Worm (Caenorhabditis elegans): ENCODE results near the gene mccc-2.
A peak's percentile ranks its signal among the peaks of the same experiment; 100 is the strongest.

mccc-2 gene

DNA sequence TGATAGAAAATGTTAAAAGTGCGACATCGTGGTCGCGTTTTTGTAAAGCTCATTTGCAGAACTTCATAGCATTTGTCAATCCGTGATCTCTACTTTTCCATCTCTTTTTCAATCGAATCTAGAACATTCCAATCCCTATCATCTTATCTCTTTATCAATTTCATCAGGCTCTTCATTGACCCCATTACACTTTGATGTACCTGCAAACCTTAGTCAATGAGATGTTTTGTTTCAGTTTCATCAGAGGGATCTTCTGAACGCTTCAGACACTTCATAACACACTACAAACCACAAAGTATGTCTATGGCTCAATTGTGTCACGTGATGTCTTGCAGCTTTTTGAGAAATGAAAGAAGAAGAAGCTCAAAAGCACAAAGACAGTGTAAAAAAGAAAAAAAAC, 6.1 kb downstream of the mccc-2 start:
- TF ChIP-seq nhr-76 (tag; optimal IDR thresholded peaks at IDR 0.05) (no peak), dpl-1 (GFP tag; optimal IDR thresholded peaks at IDR 0.05) (no peak), mdl-1 (tag; optimal IDR thresholded peaks at IDR 0.05) (no peak), daf-16 (GFP tag; optimal IDR thresholded peaks at IDR 0.05) (peak in 1 of 2 experiments; percentile 75), daf-16 (tag; optimal IDR thresholded peaks at IDR 0.05) (no peak), unc-62 (GFP tag; optimal IDR thresholded peaks at IDR 0.05 in 1 of 2) (peak in 1 of 2 experiments; percentile 84), unc-62 (tag; optimal IDR thresholded peaks at IDR 0.05) (no peak), dve-1 (tag; optimal IDR thresholded peaks at IDR 0.05; ENCODE audit: insufficient read depth) (no peak), ztf-7 (tag; optimal IDR thresholded peaks at IDR 0.05) (no peak), nhr-28 (tag; optimal IDR thresholded peaks at IDR 0.05) (peak; percentile 59), aha-1 (tag) (peak; percentile 69), pqm-1 (tag; optimal IDR thresholded peaks at IDR 0.05) (no peak), set-16 (GFP tag; IDR thresholded peaks at IDR 0.05) (no peak), egl-43 (GFP tag; IDR thresholded peaks at IDR 0.05) (no peak), lin-1 (GFP tag; IDR thresholded peaks at IDR 0.05) (no peak), hlh-30 (tag; optimal IDR thresholded peaks at IDR 0.05; ENCODE audit: insufficient read depth) (peak; percentile 16), lin-29 (GFP tag; IDR thresholded peaks at IDR 0.05) (no peak), unc-130 (GFP tag; optimal IDR thresholded peaks at IDR 0.05) (no peak), hlh-11 (tag; optimal IDR thresholded peaks at IDR 0.05) (peak; percentile 52)

DNA sequence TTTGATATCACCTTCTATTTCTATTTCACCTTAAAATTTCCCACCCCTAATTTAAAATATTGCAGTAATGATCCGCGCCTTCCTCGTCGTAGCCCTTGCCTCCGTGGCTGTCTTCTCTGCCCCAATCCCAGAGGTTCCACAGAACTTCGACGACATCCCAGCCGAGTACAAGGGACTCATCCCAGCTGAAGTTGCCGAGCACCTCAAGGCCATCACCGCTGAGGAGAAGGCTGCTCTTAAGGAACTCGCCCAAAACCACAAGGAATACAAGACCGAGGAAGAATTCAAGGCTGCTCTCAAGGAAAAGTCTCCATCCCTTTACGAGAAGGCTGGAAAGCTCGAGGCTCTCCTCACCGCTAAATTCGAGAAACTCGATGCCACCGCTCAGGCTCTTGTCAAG, 7.4 kb downstream of the mccc-2 start, which contains the start of gene far-2:
Gene far-2, plus strand, starts transcription at position 66 of the 400 bp plus-strand sequence.
- TF ChIP-seq mes-2 (tag; optimal IDR thresholded peaks at IDR 0.05; ENCODE audit: poor library complexity, severe bottlenecking) = no peak
- no peak for TF ChIP-seq vab-7 (GFP tag; IDR thresholded peaks at IDR 0.05)
- TF ChIP-seq spr-1 (tag; optimal IDR thresholded peaks at IDR 0.05) = no peak
- peak; percentile 75 for TF ChIP-seq set-16 (GFP tag; IDR thresholded peaks at IDR 0.05)
- no peak for TF ChIP-seq daf-12 (tag; optimal IDR thresholded peaks at IDR 0.05)
- no peak for TF ChIP-seq ama-1 (optimal IDR thresholded peaks at IDR 0.05)
- no peak for TF ChIP-seq ZK337.2 (GFP tag; IDR thresholded peaks at IDR 0.05)
- peak in 1 of 2 experiments; percentile 16 for TF ChIP-seq unc-62 (GFP tag; optimal IDR thresholded peaks at IDR 0.05 in 1 of 2)
- no peak for TF ChIP-seq unc-62 (tag; optimal IDR thresholded peaks at IDR 0.05)

DNA sequence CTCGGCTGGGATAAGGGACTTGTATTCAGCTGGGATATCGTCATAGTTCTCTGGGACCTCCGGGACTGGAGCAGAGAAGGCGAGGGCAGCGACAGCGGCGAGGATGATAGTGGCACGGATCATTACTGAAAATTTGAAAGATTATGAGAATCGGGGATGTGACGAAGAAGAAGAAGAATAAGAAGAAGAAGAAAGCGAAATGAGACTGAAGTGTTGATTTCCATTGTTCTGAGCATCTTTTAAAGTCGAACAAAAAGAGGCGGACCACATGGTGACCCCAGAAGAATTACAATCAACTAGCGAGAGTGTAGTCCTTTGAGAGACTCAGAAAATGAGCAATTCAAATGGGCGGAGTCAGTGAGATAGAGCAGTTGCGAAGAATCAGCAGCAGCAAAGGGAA, 8.1 kb downstream of the mccc-2 start, which contains the start of gene far-1:
Gene far-1, minus strand, starts transcription at position 125 of the 400 bp plus-strand sequence.
- TF ChIP-seq unc-62 (GFP tag; optimal IDR thresholded peaks at IDR 0.05 in 1 of 2) (peak in 1 of 2 experiments; percentile 48), unc-62 (tag; optimal IDR thresholded peaks at IDR 0.05) (no peak), D1046.2 (GFP tag; IDR thresholded peaks at IDR 0.05) (no peak), nhr-42 (GFP tag; IDR thresholded peaks at IDR 0.05) (no peak), nhr-237 (tag; optimal IDR thresholded peaks at IDR 0.05) (no peak), tra-1 (GFP tag; IDR thresholded peaks at IDR 0.05) (no peak)

DNA sequence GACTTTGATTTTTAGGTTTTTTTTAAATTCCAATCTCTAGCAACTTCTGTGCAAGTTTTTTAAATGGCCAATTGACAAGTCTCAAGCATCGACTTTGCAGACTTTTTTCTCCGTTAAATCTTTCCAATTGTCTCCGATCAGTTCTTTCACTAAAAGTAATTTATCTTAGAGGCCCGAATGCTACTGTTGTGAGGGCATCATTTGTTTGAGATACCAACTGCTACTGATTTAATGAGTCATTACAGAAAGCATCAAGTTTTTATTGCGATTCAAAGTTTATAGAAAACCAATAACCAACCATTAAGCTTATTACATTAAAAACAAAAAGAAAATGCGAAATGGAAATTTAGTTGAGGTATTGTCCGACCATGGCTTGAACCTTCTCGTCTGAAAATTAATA, 9.0 kb downstream of the mccc-2 start:
- TF ChIP-seq arid-1 (GFP tag; conservative IDR thresholded peaks at IDR 0.05) (no peak), aha-1 (tag) (peak; percentile 22)

DNA sequence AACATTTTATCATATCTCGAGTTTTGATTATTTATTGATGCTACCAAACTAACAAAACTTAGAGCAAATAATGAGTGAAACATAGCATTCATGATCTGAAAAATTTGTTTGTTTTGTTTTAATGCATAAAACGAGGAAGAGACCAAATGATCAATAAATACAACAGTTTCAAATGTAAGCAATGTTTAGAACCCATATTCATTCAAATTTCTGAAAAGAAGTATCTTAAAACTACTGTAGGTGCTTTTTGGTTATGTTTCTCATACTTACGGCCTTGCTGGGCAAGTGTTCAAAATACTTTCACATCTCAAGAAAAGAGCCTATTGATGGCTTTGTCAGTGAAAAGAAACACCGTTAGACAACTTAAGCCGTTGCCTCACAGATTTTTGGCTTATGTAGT, 11.5 kb downstream of the mccc-2 start, which contains the start of gene F02A9.1:
Gene F02A9.1, minus strand, starts transcription at position 101 of the 400 bp plus-strand sequence.
- TF ChIP-seq tag-97 (GFP tag; IDR thresholded peaks at IDR 0.05) (no peak), mes-2 (tag; optimal IDR thresholded peaks at IDR 0.05; ENCODE audit: poor library complexity, severe bottlenecking) (no peak), aly-2 (tag; optimal IDR thresholded peaks at IDR 0.05) (no peak), pqm-1 (tag; optimal IDR thresholded peaks at IDR 0.05) (no peak), unc-39 (tag; optimal IDR thresholded peaks at IDR 0.05) (no peak), nhr-41 (GFP tag; IDR thresholded peaks at IDR 0.05) (no peak), nhr-111 (GFP tag; optimal IDR thresholded peaks at IDR 0.05) (no peak), ceh-82 (tag; optimal IDR thresholded peaks at IDR 0.05) (no peak), ceh-44 (GFP tag; IDR thresholded peaks at IDR 0.05) (no peak), hlh-30 (tag; optimal IDR thresholded peaks at IDR 0.05; ENCODE audit: insufficient read depth) (no peak), ceh-20 (GFP tag; IDR thresholded peaks at IDR 0.05) (no peak), attf-4 (tag; optimal IDR thresholded peaks at IDR 0.05) (no peak), duxl-1 (tag; optimal IDR thresholded peaks at IDR 0.05; ENCODE audit: poor library complexity) (no peak), arid-1 (GFP tag; conservative IDR thresholded peaks at IDR 0.05) (no peak), lin-38 (GFP tag; IDR thresholded peaks at IDR 0.05) (no peak), dmd-6 (GFP tag; IDR thresholded peaks at IDR 0.05) (no peak), cey-2 (tag; optimal IDR thresholded peaks at IDR 0.05; ENCODE audit: borderline replicate concordance, insufficient read depth) (no peak), php-3 (GFP tag; IDR thresholded peaks at IDR 0.05) (no peak), nhr-28 (tag; optimal IDR thresholded peaks at IDR 0.05) (no peak)
